Fruit fly (Drosophila melanogaster) whole organism, embryonic: ENCODE results near the gene CG6168.

Source experiments
- Bdp1 ChIP-seq: fragments of 200-800 bp; sonication (Bioruptor generic); optimal IDR thresholded peaks from 3 replicates; lab custom pipeline; 2016; ENCODE audit warnings: missing biosample characterization, missing genetic modification characterization
- CG10959 ChIP-seq: fragments of 200-800 bp; sonication (Bioruptor generic); IDR thresholded peaks from 2 replicates; pipeline ENCODE4 v1.3.6; 2022; ENCODE audit warnings: missing biosample characterization, missing genetic modification characterization
- CG11560 ChIP-seq: fragments of 200-800 bp; sonication (Bioruptor generic); IDR thresholded peaks from 3 replicates; pipeline ENCODE4 v1.3.6; 2022; ENCODE audit warnings: missing biosample characterization, missing genetic modification characterization
- CG15073 ChIP-seq: fragments of 200-800 bp; sonication (Bioruptor generic); optimal IDR thresholded peaks from 2 replicates; lab custom pipeline; 2016; ENCODE audit warnings: missing biosample characterization, missing genetic modification characterization
- CG15601 ChIP-seq: fragments of 200-800 bp; sonication (Bioruptor generic); optimal IDR thresholded peaks from 3 replicates; lab custom pipeline; 2019; ENCODE audit warnings: missing biosample characterization, mild to moderate bottlenecking, missing genetic modification characterization, moderate library complexity
- CG17328 ChIP-seq: fragments of 200-800 bp; sonication (Bioruptor generic); IDR thresholded peaks from 2 replicates; pipeline ENCODE4 v1.3.6; 2022; ENCODE audit warnings: missing biosample characterization, missing genetic modification characterization
- CG17361 ChIP-seq: fragments of 200-800 bp; sonication (Bioruptor generic); IDR thresholded peaks from 3 replicates; pipeline ENCODE4 v1.3.6; 2022; ENCODE audit warnings: missing biosample characterization, missing genetic modification characterization
- CG17612 ChIP-seq: fragments of 200-800 bp; sonication (Bioruptor generic); IDR thresholded peaks from 2 replicates; pipeline ENCODE4 v1.3.6; 2022; ENCODE audit warnings: missing biosample characterization, missing genetic modification characterization
- CG17829 ChIP-seq: fragments of 200-800 bp; optimal IDR thresholded peaks from 2 replicates; lab custom pipeline; 2019; ENCODE audit warnings: missing biosample characterization, mild to moderate bottlenecking, missing genetic modification characterization, moderate library complexity
- CG1832 ChIP-seq: fragments of 200-800 bp; sonication (Bioruptor generic); optimal IDR thresholded peaks from 2 replicates; lab custom pipeline; 2017; ENCODE audit warnings: missing biosample characterization, mild to moderate bottlenecking, missing genetic modification characterization, inconsistent platforms
- CG2120 ChIP-seq: fragments of 200-800 bp; sonication (Bioruptor generic); optimal IDR thresholded peaks from 3 replicates; lab custom pipeline; 2016; ENCODE audit warnings: missing biosample characterization, missing genetic modification characterization
- CG2199 ChIP-seq: fragments of 200-800 bp; sonication (Bioruptor generic); IDR thresholded peaks from 3 replicates; pipeline ENCODE4 v1.3.6; 2022; ENCODE audit warnings: missing biosample characterization, missing genetic modification characterization
- CG2678 ChIP-seq: fragments of 200-800 bp; sonication (Bioruptor generic); optimal IDR thresholded peaks from 3 replicates; lab custom pipeline; 2019; ENCODE audit warnings: missing biosample characterization, mild to moderate bottlenecking, missing genetic modification characterization, moderate library complexity
- CG30020 ChIP-seq: fragments of 200-800 bp; optimal IDR thresholded peaks from 2 replicates; lab custom pipeline; 2019; ENCODE audit warnings: missing biosample characterization, mild to moderate bottlenecking, missing genetic modification characterization, moderate library complexity
- CG30431 ChIP-seq: fragments of 200-800 bp; sonication (Bioruptor generic); optimal IDR thresholded peaks from 2 replicates; lab custom pipeline; 2017; ENCODE audit warnings: missing biosample characterization, missing genetic modification characterization
- CG34422 ChIP-seq: fragments of 200-800 bp; sonication (Bioruptor generic); IDR thresholded peaks from 3 replicates; pipeline ENCODE4 v1.3.6; 2022; ENCODE audit warnings: missing biosample characterization, missing genetic modification characterization
- CG4820 ChIP-seq: fragments of 200-800 bp; sonication (Bioruptor generic); optimal IDR thresholded peaks from 3 replicates; lab custom pipeline; 2016; ENCODE audit warnings: missing biosample characterization, missing genetic modification characterization
- CG8478 ChIP-seq: fragments of >200 bp; optimal IDR thresholded peaks from 2 replicates; lab custom pipeline; 2018
- CG9437 ChIP-seq: fragments of 200-800 bp; sonication (Bioruptor generic); optimal IDR thresholded peaks from 2 replicates; lab custom pipeline; 2018; ENCODE audit warnings: missing biosample characterization, mild to moderate bottlenecking, missing genetic modification characterization
- CHES-1-like ChIP-seq: fragments of 200-800 bp; sonication (Bioruptor generic); optimal IDR thresholded peaks from 2 replicates; lab custom pipeline; 2016; ENCODE audit warnings: missing biosample characterization, missing genetic modification characterization
- CoRest ChIP-seq: fragments of 200-800 bp; sonication (Bioruptor generic); optimal IDR thresholded peaks from 3 replicates; lab custom pipeline; 2018; ENCODE audit warnings: missing biosample characterization, mild to moderate bottlenecking, missing genetic modification characterization, moderate library complexity
- D19A ChIP-seq: fragments of 200-800 bp; optimal IDR thresholded peaks from 3 replicates; lab custom pipeline; 2019; ENCODE audit warnings: missing biosample characterization, mild to moderate bottlenecking, missing genetic modification characterization, moderate library complexity
- Dad ChIP-seq: fragments of 200-800 bp; sonication (Bioruptor generic); optimal IDR thresholded peaks from 3 replicates; lab custom pipeline; 2016; ENCODE audit warnings: missing biosample characterization, missing genetic modification characterization
- Dip2 ChIP-seq: fragments of 200-800 bp; sonication (Bioruptor generic); IDR thresholded peaks from 2 replicates; pipeline ENCODE4 v1.3.6; 2022; ENCODE audit warnings: missing biosample characterization, missing genetic modification characterization
- Gsc ChIP-seq: fragments of 200-800 bp; sonication (Bioruptor generic); IDR thresholded peaks from 2 replicates; pipeline ENCODE4 v1.3.6; 2022; ENCODE audit warnings: missing biosample characterization, missing genetic modification characterization
- HmgZ ChIP-seq: fragments of 200-800 bp; sonication (Bioruptor generic); optimal IDR thresholded peaks from 2 replicates; lab custom pipeline; 2018; ENCODE audit warnings: missing biosample characterization, mild to moderate bottlenecking, missing genetic modification characterization
- Mrtf ChIP-seq: fragments of 200-800 bp; sonication (Bioruptor generic); IDR thresholded peaks from 3 replicates; pipeline ENCODE4 v1.3.6; 2022; ENCODE audit warnings: missing biosample characterization, missing genetic modification characterization
- Optix ChIP-seq: fragments of 200-800 bp; sonication (Bioruptor generic); IDR thresholded peaks from 3 replicates; pipeline ENCODE4 v1.3.6; 2022; ENCODE audit warnings: missing biosample characterization, missing genetic modification characterization
- Trl ChIP-seq, 3 experiments: fragments of >200 bp in 2 of 3; fragments of 200-800 bp in 1 of 3; sonication (Bioruptor generic) in 1 of 3; optimal IDR thresholded peaks; 2 replicates in 1 of 3; 3 replicates in 2 of 3; lab custom pipeline; 2016 to 2017; ENCODE audit warnings: missing biosample characterization in 1 of 3, missing genetic modification characterization in 1 of 3
- ap ChIP-seq: fragments of 200-800 bp; sonication (Bioruptor generic); IDR thresholded peaks from 2 replicates; pipeline ENCODE4 v1.3.6; 2022; ENCODE audit warnings: missing biosample characterization, missing genetic modification characterization
- az2 ChIP-seq: fragments of 200-800 bp; sonication (Bioruptor generic); optimal IDR thresholded peaks from 3 replicates; lab custom pipeline; 2016; ENCODE audit warnings: missing biosample characterization, missing genetic modification characterization
- bsh ChIP-seq, 2 experiments: fragments of 200-800 bp; sonication (Bioruptor generic); optimal IDR thresholded peaks; 2 replicates each; lab custom pipeline; 2017 to 2018; ENCODE audit warnings: mild to moderate bottlenecking in 2 of 2, missing biosample characterization in 2 of 2, missing genetic modification characterization in 2 of 2, moderate library complexity in 1 of 2
- crp ChIP-seq, 2 experiments: fragments of 200-800 bp; sonication (Bioruptor generic); optimal IDR thresholded peaks; 2 replicates in 1 of 2; 3 replicates in 1 of 2; lab custom pipeline; 2017; ENCODE audit warnings: missing biosample characterization in 2 of 2, missing genetic modification characterization in 2 of 2, mild to moderate bottlenecking in 1 of 2, moderate library complexity in 1 of 2
- dimm ChIP-seq: fragments of 200-800 bp; sonication (Bioruptor generic); IDR thresholded peaks from 2 replicates; pipeline ENCODE4 v1.3.6; 2022; ENCODE audit warnings: missing biosample characterization, missing genetic modification characterization
- ems ChIP-seq: fragments of 200-800 bp; sonication (Bioruptor generic); optimal IDR thresholded peaks from 3 replicates; lab custom pipeline; 2016; ENCODE audit warnings: missing biosample characterization, missing genetic modification characterization
- gcm ChIP-seq: fragments of 200-800 bp; sonication (Bioruptor generic); optimal IDR thresholded peaks from 2 replicates; lab custom pipeline; 2019; ENCODE audit warnings: missing biosample characterization, mild to moderate bottlenecking, missing genetic modification characterization, moderate library complexity
- h ChIP-seq: fragments of >200 bp; optimal IDR thresholded peaks from 2 replicates; lab custom pipeline; 2017
- hbn ChIP-seq: fragments of 200-800 bp; sonication (Bioruptor generic); IDR thresholded peaks from 2 replicates; pipeline ENCODE4 v1.3.6; 2022; ENCODE audit warnings: missing biosample characterization, missing genetic modification characterization; ENCODE audit not compliant: partially characterized antibody
- hkb ChIP-seq, 2 experiments: fragments of 200-800 bp in 1 of 2; fragments of >200 bp in 1 of 2; sonication (Bioruptor generic) in 1 of 2; IDR thresholded peaks in 1 of 2; optimal IDR thresholded peaks in 1 of 2; 2 replicates each; pipeline versions ENCODE4 v1.3.6 to Lab custom; 2017 to 2022; ENCODE audit warnings: missing biosample characterization in 1 of 2, missing genetic modification characterization in 1 of 2
- hth ChIP-seq: fragments of >200 bp; optimal IDR thresholded peaks from 2 replicates; lab custom pipeline; 2017; ENCODE audit warnings: inconsistent platforms
- inv ChIP-seq: fragments of 200-800 bp; sonication (Bioruptor generic); IDR thresholded peaks from 2 replicates; pipeline ENCODE4 v1.3.6; 2022; ENCODE audit warnings: missing biosample characterization, missing genetic modification characterization; ENCODE audit not compliant: partially characterized antibody
- kni ChIP-seq: fragments of 200-800 bp; sonication (Bioruptor generic); optimal IDR thresholded peaks from 3 replicates; lab custom pipeline; 2017; ENCODE audit warnings: mild to moderate bottlenecking, missing biosample characterization, missing genetic modification reagents, missing genetic modification characterization
- lola ChIP-seq, 3 experiments: fragments of >200 bp in 2 of 3; fragments of 200-800 bp in 1 of 3; sonication (Bioruptor generic) in 1 of 3; optimal IDR thresholded peaks; 2 replicates each; lab custom pipeline; 2017 to 2019; ENCODE audit warnings: missing biosample characterization in 3 of 3, missing genetic modification characterization in 3 of 3, mild to moderate bottlenecking in 1 of 3, moderate library complexity in 1 of 3
- mirr ChIP-seq: fragments of 200-800 bp; sonication (Bioruptor generic); optimal IDR thresholded peaks from 3 replicates; lab custom pipeline; 2018; ENCODE audit warnings: missing biosample characterization, mild to moderate bottlenecking, missing genetic modification characterization
- nerfin-1 ChIP-seq: fragments of 200-800 bp; sonication (Bioruptor generic); optimal IDR thresholded peaks from 3 replicates; lab custom pipeline; 2019; ENCODE audit warnings: missing biosample characterization, mild to moderate bottlenecking, missing genetic modification characterization, moderate library complexity
- org-1 ChIP-seq: fragments of 200-800 bp; sonication (Bioruptor generic); optimal IDR thresholded peaks from 2 replicates; lab custom pipeline; 2017; ENCODE audit warnings: missing biosample characterization, missing genetic modification characterization
- phol ChIP-seq: fragments of 200-800 bp; sonication (Bioruptor generic); optimal IDR thresholded peaks from 3 replicates; lab custom pipeline; 2018; ENCODE audit warnings: missing biosample characterization, mild to moderate bottlenecking, missing genetic modification characterization, moderate library complexity
- rib ChIP-seq: fragments of 200-800 bp; sonication (Bioruptor generic); IDR thresholded peaks from 2 replicates; pipeline ENCODE4 v1.3.6; 2022; ENCODE audit warnings: missing biosample characterization, missing genetic modification characterization
- ro ChIP-seq: fragments of 200-800 bp; sonication (Bioruptor generic); IDR thresholded peaks from 2 replicates; pipeline ENCODE4 v1.3.6; 2022; ENCODE audit warnings: missing biosample characterization, missing genetic modification characterization
- shn ChIP-seq: fragments of 200-800 bp; sonication (Bioruptor generic); optimal IDR thresholded peaks from 3 replicates; lab custom pipeline; 2016; ENCODE audit warnings: missing biosample characterization, missing genetic modification characterization

The CG6168 gene

dm6 chr3L:11349908-11350405 is 28.4 kb upstream of the CG6168 start (continued):
- TF ChIP-seq org-1 (GFP tag; lab: Kevin White, UChicago), result peak; percentile 90
- TF ChIP-seq CG34422 (GFP tag; lab: Robert Waterston, UW), result peak; percentile 93
- TF ChIP-seq D19A (tag; lab: Kevin White, UChicago), result peak; percentile 91
- TF ChIP-seq Dad (GFP tag; lab: Kevin White, UChicago), result peak; percentile 62
- TF ChIP-seq CG15601, result peak; percentile 82
- TF ChIP-seq rib (GFP tag; lab: Robert Waterston, UW), result peak; percentile 80
- TF ChIP-seq gcm (GFP tag; lab: Kevin White, UChicago), result peak; percentile 84
- peak; percentile 83 for TF ChIP-seq CG30431 (GFP tag; lab: Kevin White, UChicago)
- TF ChIP-seq Bdp1 (GFP tag; lab: Kevin White, UChicago), result peak; percentile 53
- peak; percentile 49 for TF ChIP-seq CG15073
- no peak for TF ChIP-seq CG8478 (lab: Kevin White, UChicago)
- peak; percentile 96 for TF ChIP-seq phol (tag; lab: Kevin White, UChicago)
- peak; percentile 68 for TF ChIP-seq ems (GFP tag; lab: Kevin White, UChicago)
- peak; percentile 83; the same call in 2 of the 3 replicates for TF ChIP-seq CG17361 (GFP tag; lab: Robert Waterston, UW)
- TF ChIP-seq CG2120 (GFP tag; lab: Kevin White, UChicago), result peak; percentile 92
- peak; percentile 89 for TF ChIP-seq nerfin-1 (tag; lab: Kevin White, UChicago)
- TF ChIP-seq CG11560 (tag; lab: Robert Waterston, UW), result peak; percentile 89
- TF ChIP-seq CG10959, result peak; percentile 68
- peak; percentile 86 for TF ChIP-seq CG4820
- peak; percentile 72; the same call in 1 of the 2 replicates for TF ChIP-seq ap (GFP tag; lab: Robert Waterston, UW)
- TF ChIP-seq Mrtf (GFP tag; lab: Robert Waterston, UW), result peak; percentile 89
- no peak for TF ChIP-seq h (lab: Kevin White, UChicago)
- peak; percentile 85 for TF ChIP-seq dimm (GFP tag; lab: Robert Waterston, UW)
- no peak for TF ChIP-seq Trl (optimal IDR thresholded peaks at IDR 0.05; lab: Kevin White, UChicago)
- TF ChIP-seq Trl (GFP tag; optimal IDR thresholded peaks at IDR 0.05; lab: Kevin White, UChicago), result peak; percentile 67
- peak in 1 of 3 experiments; percentile 88 for TF ChIP-seq lola (GFP tag; optimal IDR thresholded peaks at IDR 0.05; lab: Kevin White, UChicago)
- TF ChIP-seq hbn, result no peak
- TF ChIP-seq kni (GFP tag; lab: Kevin White, UChicago), result no peak
- peak; percentile 70 for TF ChIP-seq shn (GFP tag; lab: Kevin White, UChicago)
- TF ChIP-seq crp (GFP tag; optimal IDR thresholded peaks at IDR 0.05; lab: Kevin White, UChicago), result peak in 1 of 2 experiments; percentile 54
- TF ChIP-seq CG17328 (GFP tag; lab: Robert Waterston, UW), result peak; percentile 88
- peak; percentile 95 for TF ChIP-seq CG17829
- TF ChIP-seq Dip2 (GFP tag; lab: Robert Waterston, UW), result 0 out of 2 replicates have a peak, but pooled peaks have one; percentile 41
- peak; percentile 75 for TF ChIP-seq CG9437
- TF ChIP-seq CG2678, result peak; percentile 98
- peak; percentile 90 to 91 for TF ChIP-seq bsh (GFP tag; optimal IDR thresholded peaks at IDR 0.05; lab: Kevin White, UChicago)
- TF ChIP-seq CG17612 (GFP tag; lab: Robert Waterston, UW), result peak; percentile 18; the same call in 1 of the 2 replicates
- no peak for TF ChIP-seq hkb (optimal IDR thresholded peaks at IDR 0.05; lab: Kevin White, UChicago)
- TF ChIP-seq hkb (GFP tag; IDR thresholded peaks at IDR 0.05; lab: Robert Waterston, UW), result peak; percentile 87
- no peak for TF ChIP-seq CG1832 (GFP tag; lab: Kevin White, UChicago)
- TF ChIP-seq CoRest, result peak; percentile 95
- 0 out of 3 replicates have a peak, but pooled peaks have one; percentile 45 for TF ChIP-seq CG2199 (GFP tag; lab: Robert Waterston, UW)
- TF ChIP-seq HmgZ (tag; lab: Kevin White, UChicago), result peak; percentile 86
- no peak for TF ChIP-seq Optix (GFP tag; lab: Robert Waterston, UW)
- TF ChIP-seq mirr (GFP tag; lab: Kevin White, UChicago), result peak; percentile 23
- TF ChIP-seq az2 (GFP tag; lab: Kevin White, UChicago), result peak; percentile 90
- TF ChIP-seq ro, result peak; percentile 89
- TF ChIP-seq Gsc (GFP tag; lab: Robert Waterston, UW), result peak; percentile 72
- peak; percentile 61 for TF ChIP-seq CHES-1-like (GFP tag; lab: Kevin White, UChicago)
- no peak for TF ChIP-seq inv (GFP tag; lab: Robert Waterston, UW)
- TF ChIP-seq CG30020 (tag; lab: Kevin White, UChicago), result peak; percentile 39
- TF ChIP-seq hth, result no peak
